Fruit fly (Drosophila melanogaster) whole organism, embryonic: Measurements from ENCODE around the gene Larp7.

Source experiments
- Atf3 ChIP-seq: fragments of 200-800 bp; sonication (Bioruptor generic); optimal IDR thresholded peaks from 3 replicates; lab custom pipeline; 2016; ENCODE audit warnings: missing biosample characterization, missing genetic modification characterization
- Blimp-1 ChIP-seq: fragments of 200-800 bp; sonication (Bioruptor generic); optimal IDR thresholded peaks from 3 replicates; lab custom pipeline; 2018; ENCODE audit warnings: missing biosample characterization, missing genetic modification characterization, mild to moderate bottlenecking, moderate library complexity, missing genetic modification reagents
- CG11398 ChIP-seq: fragments of 200-800 bp; sonication (Bioruptor generic); optimal IDR thresholded peaks from 2 replicates; lab custom pipeline; 2016; ENCODE audit warnings: missing biosample characterization, missing genetic modification characterization
- CG12299 ChIP-seq: fragments of 200-800 bp; sonication (Bioruptor generic); optimal IDR thresholded peaks from 2 replicates; lab custom pipeline; 2018; ENCODE audit warnings: missing biosample characterization, mild to moderate bottlenecking, missing genetic modification characterization
- CG12659 ChIP-seq: fragments of 200-800 bp; sonication (Bioruptor generic); optimal IDR thresholded peaks from 3 replicates; lab custom pipeline; 2017; ENCODE audit warnings: mild to moderate bottlenecking, missing biosample characterization, missing genetic modification reagents, missing genetic modification characterization
- CG12769 ChIP-seq: fragments of 200-800 bp; sonication (Bioruptor generic); optimal IDR thresholded peaks from 2 replicates; lab custom pipeline; 2019; ENCODE audit warnings: missing biosample characterization, mild to moderate bottlenecking, missing genetic modification characterization, moderate library complexity
- CG14965 ChIP-seq: fragments of 200-800 bp; sonication (Bioruptor generic); optimal IDR thresholded peaks from 2 replicates; lab custom pipeline; 2016; ENCODE audit warnings: missing biosample characterization, missing genetic modification characterization, borderline replicate concordance
- CG18619 ChIP-seq: fragments of 200-800 bp; sonication (Bioruptor generic); optimal IDR thresholded peaks from 3 replicates; lab custom pipeline; 2017; ENCODE audit warnings: missing biosample characterization, mild to moderate bottlenecking, missing genetic modification characterization
- CG2712 ChIP-seq: fragments of 200-800 bp; optimal IDR thresholded peaks from 3 replicates; lab custom pipeline; 2019; ENCODE audit warnings: missing biosample characterization, mild to moderate bottlenecking, missing genetic modification characterization, moderate library complexity
- CG4282 ChIP-seq: fragments of 200-800 bp; sonication (Bioruptor generic); optimal IDR thresholded peaks from 2 replicates; lab custom pipeline; 2016; ENCODE audit warnings: missing biosample characterization, missing genetic modification characterization
- CG7357 ChIP-seq: fragments of 200-800 bp; sonication (Bioruptor generic); IDR thresholded peaks from 3 replicates; pipeline ENCODE4 v1.3.6; 2022; ENCODE audit warnings: missing biosample characterization, missing genetic modification characterization
- CG7963 ChIP-seq: fragments of 200-800 bp; sonication (Bioruptor generic); IDR thresholded peaks from 3 replicates; pipeline ENCODE4 v1.3.6; 2022; ENCODE audit warnings: missing biosample characterization, missing genetic modification characterization; ENCODE audit not compliant: partially characterized antibody
- CG9727 ChIP-seq: fragments of 200-800 bp; sonication (Bioruptor generic); optimal IDR thresholded peaks from 3 replicates; lab custom pipeline; 2017; ENCODE audit warnings: missing biosample characterization, mild to moderate bottlenecking, missing genetic modification characterization
- CG9876 ChIP-seq: fragments of 200-800 bp; sonication (Bioruptor generic); optimal IDR thresholded peaks from 2 replicates; lab custom pipeline; 2016; ENCODE audit warnings: missing biosample characterization, missing genetic modification characterization
- Dip2 ChIP-seq: fragments of 200-800 bp; sonication (Bioruptor generic); IDR thresholded peaks from 2 replicates; pipeline ENCODE4 v1.3.6; 2022; ENCODE audit warnings: missing biosample characterization, missing genetic modification characterization
- Dll ChIP-seq: fragments of 200-800 bp; sonication (Bioruptor generic); IDR thresholded peaks from 4 replicates; pipeline ENCODE4 v1.3.6; 2022; ENCODE audit warnings: missing biosample characterization, missing genetic modification characterization; ENCODE audit not compliant: partially characterized antibody
- ERR ChIP-seq: fragments of 200-800 bp; sonication (Bioruptor generic); optimal IDR thresholded peaks from 2 replicates; lab custom pipeline; 2016; ENCODE audit warnings: missing biosample characterization, missing genetic modification characterization
- Fer3 ChIP-seq: fragments of 200-800 bp; sonication (Bioruptor generic); optimal IDR thresholded peaks from 2 replicates; lab custom pipeline; 2018; ENCODE audit warnings: missing biosample characterization, mild to moderate bottlenecking, missing genetic modification characterization, moderate library complexity
- HLH3B ChIP-seq: fragments of 200-800 bp; sonication (Bioruptor generic); IDR thresholded peaks from 2 replicates; pipeline ENCODE4 v1.3.6; 2022; ENCODE audit warnings: missing biosample characterization, missing genetic modification characterization
- HLH54F ChIP-seq: fragments of 200-800 bp; sonication (Bioruptor generic); optimal IDR thresholded peaks from 3 replicates; lab custom pipeline; 2016; ENCODE audit warnings: missing biosample characterization, missing genetic modification characterization
- Hand ChIP-seq: fragments of 200-800 bp; sonication (Bioruptor generic); optimal IDR thresholded peaks from 2 replicates; lab custom pipeline; 2017; ENCODE audit warnings: mild to moderate bottlenecking, missing biosample characterization, missing genetic modification reagents, missing genetic modification characterization
- Hr51 ChIP-seq, 2 experiments: fragments of 200-800 bp; sonication (Bioruptor generic); optimal IDR thresholded peaks; 2 replicates in 1 of 2; 3 replicates in 1 of 2; lab custom pipeline; 2016 to 2018; ENCODE audit warnings: missing biosample characterization in 2 of 2, missing genetic modification characterization in 2 of 2, mild to moderate bottlenecking in 1 of 2, moderate library complexity in 1 of 2
- Hr78 ChIP-seq, 2 experiments: fragments of 200-800 bp in 1 of 2; fragments of >200 bp in 1 of 2; sonication (Bioruptor generic) in 1 of 2; optimal IDR thresholded peaks; 2 replicates each; lab custom pipeline; 2017 to 2019; ENCODE audit warnings: missing biosample characterization in 2 of 2, missing genetic modification characterization in 2 of 2, mild to moderate bottlenecking in 1 of 2, moderate library complexity in 1 of 2
- Hsf ChIP-seq: fragments of 200-800 bp; sonication (Bioruptor generic); optimal IDR thresholded peaks from 3 replicates; lab custom pipeline; 2016; ENCODE audit warnings: missing biosample characterization, missing genetic modification characterization
- Lim3 ChIP-seq: fragments of 200-800 bp; sonication (Bioruptor generic); IDR thresholded peaks from 2 replicates; pipeline ENCODE4 v1.3.6; 2022; ENCODE audit warnings: missing biosample characterization, missing genetic modification characterization
- Myb ChIP-seq: fragments of 200-800 bp; sonication (Bioruptor generic); optimal IDR thresholded peaks from 2 replicates; lab custom pipeline; 2016; ENCODE audit warnings: missing biosample characterization, missing genetic modification characterization
- NC2β ChIP-seq: fragments of 200-800 bp; sonication (Bioruptor generic); optimal IDR thresholded peaks from 2 replicates; lab custom pipeline; 2016; ENCODE audit warnings: missing biosample characterization, missing genetic modification characterization
- Nf-YA ChIP-seq: fragments of 200-800 bp; sonication (Bioruptor generic); IDR thresholded peaks from 2 replicates; pipeline ENCODE4 v1.3.6; 2022; ENCODE audit warnings: missing biosample characterization, missing genetic modification characterization
- Optix ChIP-seq: fragments of 200-800 bp; sonication (Bioruptor generic); IDR thresholded peaks from 3 replicates; pipeline ENCODE4 v1.3.6; 2022; ENCODE audit warnings: missing biosample characterization, missing genetic modification characterization
- Rx ChIP-seq: fragments of 200-800 bp; sonication (Bioruptor generic); IDR thresholded peaks from 2 replicates; pipeline ENCODE4 v1.3.6; 2022; ENCODE audit warnings: missing biosample characterization, missing genetic modification characterization
- bcd ChIP-seq: fragments of 200-800 bp; sonication (Bioruptor generic); optimal IDR thresholded peaks from 2 replicates; lab custom pipeline; 2017; ENCODE audit warnings: missing biosample characterization, mild to moderate bottlenecking, missing genetic modification characterization
- caup ChIP-seq: fragments of 200-800 bp; sonication (Bioruptor generic); optimal IDR thresholded peaks from 3 replicates; lab custom pipeline; 2017; ENCODE audit warnings: missing biosample characterization, mild to moderate bottlenecking, missing genetic modification characterization, moderate library complexity; ENCODE audit not compliant: severe bottlenecking
- chif ChIP-seq, 2 experiments: fragments of 200-800 bp; sonication (Bioruptor generic); optimal IDR thresholded peaks; 3 replicates each; lab custom pipeline; 2016; ENCODE audit warnings: missing biosample characterization in 2 of 2, missing genetic modification characterization in 2 of 2
- dan ChIP-seq: fragments of 200-800 bp; sonication (Bioruptor generic); IDR thresholded peaks from 2 replicates; pipeline ENCODE4 v1.3.6; 2022; ENCODE audit warnings: missing biosample characterization, missing genetic modification characterization
- eve ChIP-seq, 2 experiments: fragments of >200 bp; optimal IDR thresholded peaks; 2 replicates each; lab custom pipeline; 2017; ENCODE audit warnings: missing biosample characterization in 2 of 2, missing genetic modification characterization in 2 of 2
- fru ChIP-seq: fragments of >200 bp; optimal IDR thresholded peaks from 2 replicates; lab custom pipeline; 2017
- fu2 ChIP-seq: fragments of 200-800 bp; sonication (Bioruptor generic); optimal IDR thresholded peaks from 2 replicates; lab custom pipeline; 2016; ENCODE audit warnings: missing biosample characterization, missing genetic modification characterization
- grn ChIP-seq: fragments of 200-800 bp; sonication (Bioruptor generic); optimal IDR thresholded peaks from 3 replicates; lab custom pipeline; 2017; ENCODE audit warnings: missing biosample characterization, missing genetic modification characterization
- ham ChIP-seq: fragments of 200-800 bp; sonication (Bioruptor generic); IDR thresholded peaks from 2 replicates; pipeline ENCODE4 v1.3.6; 2022; ENCODE audit warnings: missing biosample characterization, missing genetic modification characterization
- inv ChIP-seq: fragments of 200-800 bp; sonication (Bioruptor generic); IDR thresholded peaks from 2 replicates; pipeline ENCODE4 v1.3.6; 2022; ENCODE audit warnings: missing biosample characterization, missing genetic modification characterization; ENCODE audit not compliant: partially characterized antibody
- ken ChIP-seq: fragments of 200-800 bp; sonication (Bioruptor generic); IDR thresholded peaks from 3 replicates; pipeline ENCODE4 v1.3.6; 2022; ENCODE audit warnings: missing biosample characterization, missing genetic modification characterization
- lbe ChIP-seq: fragments of 200-800 bp; sonication (Bioruptor generic); optimal IDR thresholded peaks from 2 replicates; lab custom pipeline; 2016; ENCODE audit warnings: missing biosample characterization, mild to moderate bottlenecking, missing genetic modification characterization
- lilli ChIP-seq: fragments of 200-800 bp; sonication (Bioruptor generic); optimal IDR thresholded peaks from 3 replicates; lab custom pipeline; 2016; ENCODE audit warnings: missing biosample characterization, missing genetic modification characterization
- luna ChIP-seq: fragments of 200-800 bp; sonication (Bioruptor generic); optimal IDR thresholded peaks from 2 replicates; lab custom pipeline; 2016; ENCODE audit warnings: missing biosample characterization, missing genetic modification characterization
- nom ChIP-seq: fragments of 200-800 bp; sonication (Bioruptor generic); optimal IDR thresholded peaks from 2 replicates; lab custom pipeline; 2017; ENCODE audit warnings: missing biosample characterization, missing genetic modification characterization, mild to moderate bottlenecking, moderate library complexity, missing genetic modification reagents
- odd ChIP-seq: fragments of 200-800 bp; sonication (Bioruptor generic); optimal IDR thresholded peaks from 2 replicates; lab custom pipeline; 2017; ENCODE audit warnings: missing biosample characterization, mild to moderate bottlenecking, missing genetic modification characterization
- p53 ChIP-seq: fragments of 200-800 bp; sonication (Bioruptor generic); optimal IDR thresholded peaks from 2 replicates; lab custom pipeline; 2016; ENCODE audit warnings: missing biosample characterization, missing genetic modification characterization
- pum ChIP-seq: fragments of 200-800 bp; sonication (Bioruptor generic); optimal IDR thresholded peaks from 2 replicates; lab custom pipeline; 2016; ENCODE audit warnings: missing biosample characterization, missing genetic modification characterization
- row ChIP-seq: fragments of 200-800 bp; sonication (Bioruptor generic); IDR thresholded peaks from 3 replicates; pipeline ENCODE4 v1.3.6; 2022; ENCODE audit warnings: missing biosample characterization, missing genetic modification characterization
- so ChIP-seq: fragments of 200-800 bp; sonication (Bioruptor generic); IDR thresholded peaks from 3 replicates; pipeline ENCODE4 v1.3.6; 2022; ENCODE audit warnings: missing biosample characterization, missing genetic modification characterization

Larp7 gene

DNA sequence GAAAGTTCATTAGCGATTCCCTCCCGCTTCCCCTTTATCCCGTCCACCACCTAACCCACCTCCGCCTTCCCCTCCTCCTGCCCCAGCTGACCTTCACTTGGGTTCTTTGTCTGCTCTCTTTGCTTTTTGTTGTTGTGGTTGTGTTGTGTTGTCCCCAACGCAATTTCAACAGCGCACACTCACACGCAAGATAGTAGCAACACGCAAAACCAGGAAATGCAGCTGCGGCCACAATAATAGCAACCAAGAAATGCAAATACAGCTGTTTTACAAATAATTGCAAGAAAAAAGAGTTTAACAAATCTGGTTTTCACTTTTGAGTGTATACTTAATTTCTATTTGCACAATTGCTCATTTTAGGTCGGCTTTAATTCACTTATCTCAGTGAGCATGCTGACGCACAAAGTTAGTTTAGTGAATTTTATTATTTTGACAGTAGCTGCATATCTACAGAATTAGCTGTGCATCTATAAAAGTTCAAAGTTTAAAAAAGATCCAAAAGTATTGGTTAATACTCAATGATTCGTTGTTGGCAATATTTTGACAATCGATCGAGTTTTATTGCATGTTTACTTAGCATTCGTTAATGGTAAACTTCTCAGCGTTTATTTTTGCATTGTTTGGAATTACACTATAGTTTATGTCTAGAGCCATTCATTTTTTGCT is 7.7 kb downstream of the Larp7 start (continued):
- no peak for TF ChIP-seq odd (GFP tag; lab: Kevin White, UChicago)
- TF ChIP-seq Rx (GFP tag; lab: Robert Waterston, UW): no peak
- TF ChIP-seq Dip2 (GFP tag; lab: Robert Waterston, UW): no peak
- TF ChIP-seq CG7357 (GFP tag; lab: Robert Waterston, UW): no peak
- no peak for TF ChIP-seq Dll
- no peak for TF ChIP-seq HLH3B (GFP tag; lab: Robert Waterston, UW)
- TF ChIP-seq Hsf: peak; percentile 24
- peak; percentile 37; the same call in 1 of the 3 replicates for TF ChIP-seq Optix (GFP tag; lab: Robert Waterston, UW)
- TF ChIP-seq ken: no peak
- no peak for TF ChIP-seq ERR (GFP tag; lab: Kevin White, UChicago)
- peak; percentile 13 for TF ChIP-seq lbe (GFP tag; lab: Kevin White, UChicago)
- TF ChIP-seq fu2 (GFP tag; lab: Kevin White, UChicago): no peak
- peak; percentile 2 for TF ChIP-seq CG9727 (GFP tag; lab: Kevin White, UChicago)
- peak; percentile 21 for TF ChIP-seq CG2712 (tag; lab: Kevin White, UChicago)
- no peak for TF ChIP-seq luna (GFP tag; lab: Kevin White, UChicago)
- no peak for TF ChIP-seq NC2β (GFP tag; lab: Kevin White, UChicago)
- TF ChIP-seq CG12299: no peak
- peak; percentile 51; the same call in 2 of the 3 replicates for TF ChIP-seq row
- no peak for TF ChIP-seq fru
- peak in 1 of 2 experiments; percentile 4 for TF ChIP-seq chif (GFP tag; optimal IDR thresholded peaks at IDR 0.05; lab: Kevin White, UChicago)
- TF ChIP-seq Hr51 (GFP tag; optimal IDR thresholded peaks at IDR 0.05; lab: Kevin White, UChicago): peak in 1 of 2 experiments; percentile 43
- TF ChIP-seq Hand (GFP tag; lab: Kevin White, UChicago): no peak
- no peak for TF ChIP-seq CG11398 (GFP tag; lab: Kevin White, UChicago)
- peak; percentile 44 for TF ChIP-seq nom
- TF ChIP-seq Blimp-1 (GFP tag; lab: Kevin White, UChicago): peak; percentile 24
- peak; percentile 12 for TF ChIP-seq CG12659 (GFP tag; lab: Kevin White, UChicago)
- no peak for TF ChIP-seq Lim3 (GFP tag; lab: Robert Waterston, UW)
- TF ChIP-seq grn (GFP tag; lab: Kevin White, UChicago): no peak
- TF ChIP-seq CG14965: no peak
- TF ChIP-seq bcd (GFP tag; lab: Kevin White, UChicago): peak; percentile 24
- TF ChIP-seq CG9876 (GFP tag; lab: Kevin White, UChicago): no peak
- no peak for TF ChIP-seq Fer3 (tag; lab: Kevin White, UChicago)
- TF ChIP-seq CG12769 (tag; lab: Kevin White, UChicago): no peak
- TF ChIP-seq inv (GFP tag; lab: Robert Waterston, UW): no peak
- no peak for TF ChIP-seq caup (GFP tag; lab: Kevin White, UChicago)
- TF ChIP-seq Nf-YA (GFP tag; lab: Robert Waterston, UW): no peak
- peak; percentile 25 for TF ChIP-seq lilli (GFP tag; lab: Kevin White, UChicago)
- TF ChIP-seq so: 0 out of 3 replicates have a peak, but pooled peaks have one; percentile 8
- no peak for TF ChIP-seq dan (GFP tag; lab: Robert Waterston, UW)
- TF ChIP-seq p53: no peak
- no peak for TF ChIP-seq Myb
- TF ChIP-seq pum: peak; percentile 12
- TF ChIP-seq Atf3 (GFP tag; lab: Kevin White, UChicago): no peak
- TF ChIP-seq Hr78 (GFP tag; optimal IDR thresholded peaks at IDR 0.05; lab: Kevin White, UChicago): peak in 1 of 2 experiments; percentile 8
- TF ChIP-seq ham (GFP tag; lab: Robert Waterston, UW): no peak
- no peak for TF ChIP-seq HLH54F (GFP tag; lab: Kevin White, UChicago)
- no peak for TF ChIP-seq CG7963 (GFP tag; lab: Robert Waterston, UW)
- TF ChIP-seq CG18619 (GFP tag; lab: Kevin White, UChicago): no peak
- TF ChIP-seq CG4282: no peak
- TF ChIP-seq eve (GFP tag; optimal IDR thresholded peaks at IDR 0.05; lab: Kevin White, UChicago): no peak
